Fruit fly (Drosophila melanogaster) whole organism, embryonic: ENCODE data around the gene CG9706.

Source experiments
- ATbp ChIP-seq: fragments of 200-800 bp; sonication (Bioruptor generic); optimal IDR thresholded peaks from 2 replicates; lab custom pipeline; 2017; ENCODE audit warnings: missing biosample characterization, mild to moderate bottlenecking, missing genetic modification characterization, missing genetic modification reagents
- B-H1 ChIP-seq: fragments of 200-800 bp; sonication (Bioruptor generic); IDR thresholded peaks from 3 replicates; pipeline ENCODE4 v1.3.6; 2022; ENCODE audit warnings: missing biosample characterization, missing genetic modification characterization
- BEAF-32 ChIP-seq: fragments of 200-800 bp; sonication (Bioruptor generic); optimal IDR thresholded peaks from 3 replicates; lab custom pipeline; 2017; ENCODE audit warnings: missing biosample characterization, missing genetic modification characterization, mild to moderate bottlenecking, moderate library complexity, missing genetic modification reagents
- CG10147 ChIP-seq: fragments of 200-800 bp; sonication (Bioruptor generic); optimal IDR thresholded peaks from 2 replicates; lab custom pipeline; 2019; ENCODE audit warnings: missing biosample characterization, mild to moderate bottlenecking, missing genetic modification characterization, moderate library complexity
- CG10431 ChIP-seq: fragments of 200-800 bp; sonication (Bioruptor generic); optimal IDR thresholded peaks from 3 replicates; lab custom pipeline; 2018; ENCODE audit warnings: missing biosample characterization, mild to moderate bottlenecking, missing genetic modification characterization
- CG10543 ChIP-seq: fragments of 200-800 bp; sonication (Bioruptor generic); optimal IDR thresholded peaks from 3 replicates; lab custom pipeline; 2017; ENCODE audit warnings: missing biosample characterization, mild to moderate bottlenecking, missing genetic modification characterization, moderate library complexity
- CG14965 ChIP-seq: fragments of 200-800 bp; sonication (Bioruptor generic); optimal IDR thresholded peaks from 2 replicates; lab custom pipeline; 2016; ENCODE audit warnings: missing biosample characterization, missing genetic modification characterization, borderline replicate concordance
- CG15601 ChIP-seq: fragments of 200-800 bp; sonication (Bioruptor generic); optimal IDR thresholded peaks from 3 replicates; lab custom pipeline; 2019; ENCODE audit warnings: missing biosample characterization, mild to moderate bottlenecking, missing genetic modification characterization, moderate library complexity
- CG18262 ChIP-seq: fragments of 200-800 bp; optimal IDR thresholded peaks from 3 replicates; lab custom pipeline; 2019; ENCODE audit warnings: missing biosample characterization, mild to moderate bottlenecking, missing genetic modification characterization, moderate library complexity
- CG2129 ChIP-seq: fragments of 200-800 bp; sonication (Bioruptor generic); IDR thresholded peaks from 2 replicates; pipeline ENCODE4 v1.3.6; 2022; ENCODE audit warnings: missing biosample characterization, missing genetic modification characterization; ENCODE audit not compliant: partially characterized antibody
- CG2202 ChIP-seq: fragments of 200-800 bp; sonication (Bioruptor generic); optimal IDR thresholded peaks from 2 replicates; lab custom pipeline; 2018; ENCODE audit warnings: missing biosample characterization, mild to moderate bottlenecking, missing genetic modification characterization
- CG3163 ChIP-seq: fragments of 200-800 bp; sonication (Bioruptor generic); optimal IDR thresholded peaks from 3 replicates; lab custom pipeline; 2016; ENCODE audit warnings: missing biosample characterization, missing genetic modification characterization
- CG33557 ChIP-seq: fragments of 200-800 bp; sonication (Bioruptor generic); optimal IDR thresholded peaks from 2 replicates; lab custom pipeline; 2019; ENCODE audit warnings: missing biosample characterization, mild to moderate bottlenecking, missing genetic modification characterization, moderate library complexity
- CG34376 ChIP-seq: fragments of 200-800 bp; sonication (Bioruptor generic); optimal IDR thresholded peaks from 2 replicates; lab custom pipeline; 2018; ENCODE audit warnings: missing biosample characterization, mild to moderate bottlenecking, missing genetic modification characterization
- CG4617 ChIP-seq: fragments of 200-800 bp; sonication (Bioruptor generic); optimal IDR thresholded peaks from 3 replicates; lab custom pipeline; 2016; ENCODE audit warnings: missing biosample characterization, missing genetic modification characterization, borderline replicate concordance
- CG5245 ChIP-seq: fragments of 200-800 bp; sonication (Bioruptor generic); optimal IDR thresholded peaks from 3 replicates; lab custom pipeline; 2016; ENCODE audit warnings: missing biosample characterization, missing genetic modification characterization
- CG6254 ChIP-seq: fragments of 200-800 bp; sonication (Bioruptor generic); optimal IDR thresholded peaks from 3 replicates; lab custom pipeline; 2017; ENCODE audit warnings: mild to moderate bottlenecking, missing biosample characterization, missing genetic modification reagents, missing genetic modification characterization
- CG8924 ChIP-seq: fragments of 200-800 bp; optimal IDR thresholded peaks from 3 replicates; lab custom pipeline; 2019; ENCODE audit warnings: missing biosample characterization, mild to moderate bottlenecking, missing genetic modification characterization, moderate library complexity
- CG9797 ChIP-seq: fragments of 200-800 bp; sonication (Bioruptor generic); optimal IDR thresholded peaks from 3 replicates; lab custom pipeline; 2018; ENCODE audit warnings: missing biosample characterization, mild to moderate bottlenecking, missing genetic modification characterization
- CG9817 ChIP-seq: fragments of 200-800 bp; sonication (Bioruptor generic); optimal IDR thresholded peaks from 2 replicates; lab custom pipeline; 2018; ENCODE audit warnings: missing biosample characterization, mild to moderate bottlenecking, missing genetic modification characterization, moderate library complexity
- CG9876 ChIP-seq: fragments of 200-800 bp; sonication (Bioruptor generic); optimal IDR thresholded peaks from 2 replicates; lab custom pipeline; 2016; ENCODE audit warnings: missing biosample characterization, missing genetic modification characterization
- D19A ChIP-seq: fragments of 200-800 bp; optimal IDR thresholded peaks from 3 replicates; lab custom pipeline; 2019; ENCODE audit warnings: missing biosample characterization, mild to moderate bottlenecking, missing genetic modification characterization, moderate library complexity
- Dll ChIP-seq: fragments of 200-800 bp; sonication (Bioruptor generic); IDR thresholded peaks from 4 replicates; pipeline ENCODE4 v1.3.6; 2022; ENCODE audit warnings: missing biosample characterization, missing genetic modification characterization; ENCODE audit not compliant: partially characterized antibody
- Ets65A ChIP-seq: fragments of 200-800 bp; sonication (Bioruptor generic); peaks from one replicate; lab custom pipeline; 2016; ENCODE audit warnings: missing biosample characterization, missing genetic modification characterization
- HmgD ChIP-seq: fragments of 200-800 bp; sonication (Bioruptor generic); optimal IDR thresholded peaks from 3 replicates; lab custom pipeline; 2016; ENCODE audit warnings: missing biosample characterization, missing genetic modification characterization
- PHDP ChIP-seq: fragments of 200-800 bp; sonication (Bioruptor generic); optimal IDR thresholded peaks from 3 replicates; lab custom pipeline; 2018; ENCODE audit warnings: missing biosample characterization, mild to moderate bottlenecking, missing genetic modification characterization, moderate library complexity
- Rfx ChIP-seq: fragments of 200-800 bp; sonication (Bioruptor generic); IDR thresholded peaks from 2 replicates; pipeline ENCODE4 v1.3.6; 2022; ENCODE audit warnings: missing biosample characterization, missing genetic modification characterization
- Six4 ChIP-seq: fragments of 200-800 bp; sonication (Bioruptor generic); optimal IDR thresholded peaks from 2 replicates; lab custom pipeline; 2016; ENCODE audit warnings: missing biosample characterization, missing genetic modification characterization
- Usf ChIP-seq: fragments of 200-800 bp; sonication (Bioruptor generic); optimal IDR thresholded peaks from 2 replicates; lab custom pipeline; 2017; ENCODE audit warnings: missing genotype, missing biosample characterization, missing genetic modification characterization
- az2 ChIP-seq: fragments of 200-800 bp; sonication (Bioruptor generic); optimal IDR thresholded peaks from 3 replicates; lab custom pipeline; 2016; ENCODE audit warnings: missing biosample characterization, missing genetic modification characterization
- cato ChIP-seq: fragments of 200-800 bp; sonication (Bioruptor generic); optimal IDR thresholded peaks from 2 replicates; lab custom pipeline; 2016; ENCODE audit warnings: missing biosample characterization, missing genetic modification characterization, borderline replicate concordance
- chinmo ChIP-seq: fragments of 200-800 bp; sonication (Bioruptor generic); IDR thresholded peaks from 4 replicates; pipeline ENCODE4 v1.3.6; 2022; ENCODE audit warnings: missing biosample characterization, missing genetic modification characterization; ENCODE audit not compliant: partially characterized antibody
- gce ChIP-seq: fragments of 200-800 bp; sonication (Bioruptor generic); IDR thresholded peaks from 3 replicates; pipeline ENCODE4 v1.3.6; 2022; ENCODE audit warnings: missing biosample characterization, missing genetic modification characterization
- kah ChIP-seq: fragments of 200-800 bp; sonication (Bioruptor generic); optimal IDR thresholded peaks from 2 replicates; lab custom pipeline; 2018; ENCODE audit warnings: missing biosample characterization, mild to moderate bottlenecking, missing genetic modification characterization
- nmo ChIP-seq: fragments of 200-800 bp; sonication (Bioruptor generic); optimal IDR thresholded peaks from 2 replicates; lab custom pipeline; 2018; ENCODE audit warnings: missing biosample characterization, mild to moderate bottlenecking, missing genetic modification characterization, moderate library complexity
- odd ChIP-seq: fragments of 200-800 bp; sonication (Bioruptor generic); optimal IDR thresholded peaks from 2 replicates; lab custom pipeline; 2017; ENCODE audit warnings: missing biosample characterization, mild to moderate bottlenecking, missing genetic modification characterization
- pho ChIP-seq: fragments of 200-800 bp; sonication (Bioruptor generic); optimal IDR thresholded peaks from 2 replicates; lab custom pipeline; 2016; ENCODE audit warnings: missing biosample characterization, missing genetic modification characterization
- sug ChIP-seq: fragments of 200-800 bp; optimal IDR thresholded peaks from 2 replicates; lab custom pipeline; 2019; ENCODE audit warnings: missing biosample characterization, mild to moderate bottlenecking, missing genetic modification characterization, moderate library complexity
- vnd ChIP-seq: fragments of 200-800 bp; sonication (Bioruptor generic); IDR thresholded peaks from 3 replicates; pipeline ENCODE4 v1.3.6; 2022; ENCODE audit warnings: missing biosample characterization, missing genetic modification characterization; ENCODE audit not compliant: partially characterized antibody
- wek ChIP-seq: fragments of 200-800 bp; sonication (Bioruptor generic); optimal IDR thresholded peaks from 3 replicates; lab custom pipeline; 2018; ENCODE audit warnings: missing biosample characterization, mild to moderate bottlenecking, missing genetic modification characterization, moderate library complexity

CG9706 gene

DNA sequence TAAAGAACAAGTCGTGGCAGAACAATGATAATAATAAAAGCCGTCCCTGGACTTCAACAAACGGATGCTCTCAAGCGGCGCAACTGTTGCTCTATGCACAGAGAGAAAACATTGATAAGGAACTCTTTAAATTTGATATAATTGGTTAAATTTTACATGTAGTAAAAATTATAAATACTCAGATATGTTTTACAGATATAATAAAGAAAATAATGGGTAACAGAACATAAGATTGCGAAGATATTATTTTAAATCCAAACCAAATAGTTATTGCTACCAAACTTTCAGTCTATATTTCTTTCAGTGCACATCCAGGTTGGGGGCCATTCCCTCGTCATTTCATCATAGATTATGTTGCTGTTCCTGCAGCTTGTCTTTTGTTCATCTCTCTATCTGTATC, 33.1 kb upstream of the CG9706 start (continued):
- TF ChIP-seq BEAF-32 (GFP tag; lab: Kevin White, UChicago), result no peak
- TF ChIP-seq Dll (GFP tag; lab: Robert Waterston, UW), result no peak
- TF ChIP-seq cato (GFP tag; lab: Kevin White, UChicago), result no peak
- no peak for TF ChIP-seq kah (GFP tag; lab: Kevin White, UChicago)
- TF ChIP-seq CG10147 (GFP tag; lab: Kevin White, UChicago), result no peak
- TF ChIP-seq CG9797, result no peak
- no peak for TF ChIP-seq B-H1 (GFP tag; lab: Robert Waterston, UW)
- TF ChIP-seq CG14965 (GFP tag; lab: Kevin White, UChicago), result no peak
- TF ChIP-seq sug (tag; lab: Kevin White, UChicago), result no peak
- TF ChIP-seq Rfx (GFP tag; lab: Robert Waterston, UW), result no peak
- peak; percentile 32 for TF ChIP-seq CG8924
- no peak for TF ChIP-seq CG10431
- no peak for TF ChIP-seq CG3163 (GFP tag; lab: Kevin White, UChicago)
- TF ChIP-seq pho (GFP tag; lab: Kevin White, UChicago), result no peak
- TF ChIP-seq gce (GFP tag; lab: Robert Waterston, UW), result no peak
- no peak for TF ChIP-seq HmgD (GFP tag; lab: Kevin White, UChicago)
- TF ChIP-seq Ets65A, result no peak
- TF ChIP-seq chinmo (GFP tag; lab: Robert Waterston, UW), result no peak
- TF ChIP-seq CG4617 (GFP tag; lab: Kevin White, UChicago), result no peak
- peak; percentile 70 for TF ChIP-seq CG18262 (tag; lab: Kevin White, UChicago)
- no peak for TF ChIP-seq vnd (GFP tag; lab: Robert Waterston, UW)
- peak; percentile 66 for TF ChIP-seq nmo (GFP tag; lab: Kevin White, UChicago)
- TF ChIP-seq CG15601 (tag; lab: Kevin White, UChicago), result peak; percentile 33
- TF ChIP-seq CG5245 (GFP tag; lab: Kevin White, UChicago), result peak; percentile 6
- no peak for TF ChIP-seq odd (GFP tag; lab: Kevin White, UChicago)
- no peak for TF ChIP-seq wek (GFP tag; lab: Kevin White, UChicago)
- peak; percentile 61 for TF ChIP-seq CG33557 (GFP tag; lab: Kevin White, UChicago)
- TF ChIP-seq Usf (GFP tag; lab: Kevin White, UChicago), result no peak
- TF ChIP-seq PHDP (tag; lab: Kevin White, UChicago), result no peak
- TF ChIP-seq CG9876 (GFP tag; lab: Kevin White, UChicago), result no peak
- no peak for TF ChIP-seq CG34376 (GFP tag; lab: Kevin White, UChicago)
- TF ChIP-seq CG6254 (GFP tag; lab: Kevin White, UChicago), result peak; percentile 62
- TF ChIP-seq ATbp (GFP tag; lab: Kevin White, UChicago), result peak; percentile 18
- peak; percentile 27 for TF ChIP-seq Six4 (GFP tag; lab: Kevin White, UChicago)
- TF ChIP-seq CG2202 (tag; lab: Kevin White, UChicago), result no peak
- no peak for TF ChIP-seq CG2129
- TF ChIP-seq az2, result no peak
- no peak for TF ChIP-seq CG9817 (tag; lab: Kevin White, UChicago)

DNA sequence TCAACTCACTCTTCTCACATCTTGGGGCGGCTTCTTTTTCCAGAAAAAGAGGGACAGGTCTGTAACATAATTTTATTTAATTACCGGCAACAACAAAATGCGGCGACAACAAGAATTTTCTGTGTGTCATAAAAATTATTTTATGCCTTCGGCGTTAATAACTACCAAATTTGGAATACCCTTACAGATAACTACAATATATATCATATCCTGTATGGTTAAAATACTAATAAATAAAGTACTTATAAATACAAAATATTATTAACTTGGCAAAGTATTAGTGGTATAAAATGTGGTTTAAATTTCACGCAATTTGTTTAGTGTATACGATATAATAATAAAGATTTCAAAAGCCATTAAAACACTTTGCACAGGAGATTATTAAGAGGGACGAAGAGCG, 32.1 kb upstream of the CG9706 start:
- no peak for TF ChIP-seq CG10543 (GFP tag; lab: Kevin White, UChicago)
- peak; percentile 57 for TF ChIP-seq D19A (tag; lab: Kevin White, UChicago)
